Fruit fly (Drosophila melanogaster): Measurements from ENCODE around the gene aus.

Gene aus

DNA sequence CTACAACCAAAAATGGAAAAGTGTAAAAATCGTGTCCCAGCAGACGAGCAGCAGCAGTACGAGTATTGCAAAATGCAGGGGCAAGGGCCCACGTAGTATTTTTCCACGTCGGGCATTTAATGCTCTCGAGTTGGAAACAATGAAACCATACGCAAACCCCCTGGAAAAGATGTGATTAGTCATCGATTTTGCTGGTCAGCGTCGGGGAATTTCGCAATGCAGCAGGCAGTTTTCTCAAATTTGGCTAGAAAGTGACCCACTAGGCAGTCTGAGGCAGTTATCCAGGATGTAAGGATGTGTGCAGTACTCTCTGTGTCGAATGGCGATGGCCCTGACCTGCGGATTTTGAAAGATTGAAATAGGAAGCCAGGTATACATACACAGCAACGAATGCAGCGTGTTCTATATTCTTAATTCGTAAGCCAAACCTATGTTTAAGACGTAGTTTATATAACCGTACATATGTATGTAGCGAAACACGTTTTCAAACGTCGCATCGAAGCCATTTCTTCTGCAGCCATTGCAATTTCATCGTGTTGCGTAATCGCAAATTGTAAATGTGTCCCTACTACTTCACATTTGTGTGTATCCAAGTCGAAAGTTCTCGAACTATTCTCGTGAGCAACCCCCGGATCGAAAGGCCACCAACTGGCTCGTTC, 52.5 kb downstream of the aus start:
- TF ChIP-seq kay (GFP tag; ENCODE audit: borderline replicate concordance) (peak; percentile 93), CG11617 (GFP tag; optimal IDR thresholded peaks at IDR 0.05) (no peak), bab1 (GFP tag; optimal IDR thresholded peaks at IDR 0.05) (no peak), CG1620 (GFP tag; optimal IDR thresholded peaks at IDR 0.05) (peak; percentile 69), CG33017 (tag; optimal IDR thresholded peaks at IDR 0.05) (no peak), ovo (GFP tag; optimal IDR thresholded peaks at IDR 0.05) (peak; percentile 27), Crg-1 (GFP tag; optimal IDR thresholded peaks at IDR 0.05) (no peak), tj (GFP tag; optimal IDR thresholded peaks at IDR 0.05) (peak; percentile 22), Clk (GFP tag; optimal IDR thresholded peaks at IDR 0.05) (peak; percentile 61), Hr96 (GFP tag; optimal IDR thresholded peaks at IDR 0.05) (peak; percentile 62)

DNA sequence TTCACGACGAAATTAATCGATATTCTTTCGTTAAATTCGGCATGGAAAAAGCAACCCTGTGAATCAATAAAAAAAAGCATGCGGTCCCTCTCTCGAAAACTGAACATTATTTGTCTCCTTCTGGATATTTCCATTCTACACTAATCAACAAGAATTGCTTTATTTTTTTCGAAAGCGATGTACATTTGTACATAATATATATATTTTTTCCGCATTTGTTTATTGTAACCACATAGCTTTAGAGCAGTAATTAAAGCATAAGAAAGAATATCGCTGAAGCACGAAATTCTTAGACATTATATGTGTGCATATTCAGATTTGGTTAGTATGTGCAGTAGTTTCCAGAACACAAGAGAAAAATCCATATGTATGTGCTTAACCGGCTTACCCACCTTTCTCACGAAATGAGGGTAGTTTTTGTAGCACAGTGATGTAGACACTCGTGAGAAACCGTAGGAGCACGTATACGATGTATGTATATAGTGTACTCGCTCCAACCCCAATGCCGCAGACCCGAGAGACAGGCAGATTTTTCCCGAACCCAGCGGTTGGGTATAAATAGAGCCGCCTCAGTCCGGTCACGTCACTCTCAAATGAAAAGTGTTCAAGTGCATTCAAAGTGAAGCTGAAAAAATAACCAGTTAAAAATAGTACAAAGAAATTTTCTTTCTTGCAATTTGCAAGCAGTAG, 53.2 kb downstream of the aus start:
- TF ChIP-seq ovo (GFP tag; optimal IDR thresholded peaks at IDR 0.05) (peak; percentile 82), tj (GFP tag; optimal IDR thresholded peaks at IDR 0.05) (peak; percentile 37), cic (GFP tag; optimal IDR thresholded peaks at IDR 0.05) (peak; percentile 45), CG12768 (GFP tag; optimal IDR thresholded peaks at IDR 0.05) (peak; percentile 93), Crg-1 (GFP tag; optimal IDR thresholded peaks at IDR 0.05) (peak; percentile 70), Clk (GFP tag; optimal IDR thresholded peaks at IDR 0.05) (peak; percentile 63), CG1620 (GFP tag; optimal IDR thresholded peaks at IDR 0.05) (no peak), pad (GFP tag; optimal IDR thresholded peaks at IDR 0.05) (peak; percentile 84), cnc (optimal IDR thresholded peaks at IDR 0.05) (no peak), CG7045 (GFP tag; optimal IDR thresholded peaks at IDR 0.05) (peak; percentile 90), CG7101 (tag; optimal IDR thresholded peaks at IDR 0.05) (peak; percentile 82), Hr96 (GFP tag; optimal IDR thresholded peaks at IDR 0.05) (peak; percentile 10), CG33017 (tag; optimal IDR thresholded peaks at IDR 0.05) (peak; percentile 87), CG5204 (GFP tag; optimal IDR thresholded peaks at IDR 0.05) (peak; percentile 91), CG14711 (tag; optimal IDR thresholded peaks at IDR 0.05) (peak; percentile 87), kay (GFP tag; ENCODE audit: borderline replicate concordance) (peak; percentile 99), bab1 (GFP tag; optimal IDR thresholded peaks at IDR 0.05) (peak; percentile 57), toe (GFP tag; optimal IDR thresholded peaks at IDR 0.05) (peak; percentile 78), Mnt (GFP tag; optimal IDR thresholded peaks at IDR 0.05) (peak; percentile 52), CG11617 (GFP tag; optimal IDR thresholded peaks at IDR 0.05) (peak; percentile 92)

DNA sequence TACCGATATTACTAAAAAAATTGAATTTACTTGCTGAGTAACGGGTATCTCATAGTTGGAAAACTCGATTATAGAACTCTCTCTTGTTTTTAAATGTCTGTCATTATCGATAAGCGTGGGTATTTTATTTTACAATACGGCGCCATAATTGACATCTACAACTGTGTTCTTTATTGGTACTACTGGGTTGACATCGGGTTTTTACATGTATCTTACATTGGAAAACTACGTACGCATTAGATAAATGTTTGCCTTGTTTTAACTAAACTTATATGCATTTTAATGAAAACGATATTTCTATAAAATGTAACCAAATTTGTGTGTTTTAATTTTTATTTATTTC, 53.7 kb downstream of the aus start:
- peak; percentile 36 for TF ChIP-seq bab1 (GFP tag; optimal IDR thresholded peaks at IDR 0.05)
- TF ChIP-seq ovo (GFP tag; optimal IDR thresholded peaks at IDR 0.05): no peak
- TF ChIP-seq cnc (optimal IDR thresholded peaks at IDR 0.05): no peak

DNA sequence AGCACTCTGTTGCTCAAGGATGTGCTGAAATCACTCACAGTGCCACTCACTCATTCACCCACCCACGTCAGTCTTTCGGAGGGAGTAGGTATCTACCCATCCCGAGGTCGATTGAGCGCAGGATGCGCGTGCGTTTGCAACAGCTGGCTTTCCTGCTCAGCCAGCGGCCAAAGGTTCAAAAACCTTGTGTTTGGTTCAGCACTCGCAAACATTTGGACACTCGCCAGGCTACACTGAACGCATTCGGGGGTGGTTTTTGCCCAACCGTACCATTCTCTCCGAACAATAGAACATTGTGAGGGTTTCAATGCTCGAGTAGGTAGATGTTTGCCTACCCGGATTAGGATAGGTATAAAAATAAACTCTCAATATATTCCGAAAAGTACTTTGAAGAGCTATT, 54.4 kb downstream of the aus start:
- TF ChIP-seq Clk (GFP tag; optimal IDR thresholded peaks at IDR 0.05) (peak; percentile 2), Crg-1 (GFP tag; optimal IDR thresholded peaks at IDR 0.05) (no peak), toe (GFP tag; optimal IDR thresholded peaks at IDR 0.05) (peak; percentile 11), CG7045 (GFP tag; optimal IDR thresholded peaks at IDR 0.05) (peak; percentile 31), cnc (optimal IDR thresholded peaks at IDR 0.05) (no peak)

DNA sequence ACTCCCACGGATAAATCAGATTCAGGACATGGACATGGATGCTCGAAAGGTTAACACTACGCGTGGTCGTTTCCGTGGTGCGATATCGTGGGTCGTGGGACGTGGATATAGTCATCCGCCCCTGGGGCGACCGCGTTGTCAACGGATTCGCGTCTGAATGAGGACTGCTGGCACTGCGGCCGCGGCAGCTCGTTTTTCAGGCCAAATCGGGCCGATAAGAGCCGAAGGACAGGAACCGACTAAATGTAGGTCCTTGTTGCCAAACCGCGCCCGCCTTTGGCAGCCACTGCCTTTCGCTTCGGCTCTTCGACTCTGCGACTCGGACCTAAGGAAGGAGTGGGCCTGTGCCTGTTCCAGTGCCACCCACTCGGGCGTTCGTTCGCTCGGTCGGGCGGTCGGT, 55.6 kb downstream of the aus start, which contains the start of gene SIFaR:
Gene SIFaR (minus strand): TSS at position 166 of the 400 bp plus-strand sequence.
- TF ChIP-seq CG11617 (GFP tag; optimal IDR thresholded peaks at IDR 0.05): no peak
- TF ChIP-seq kay (GFP tag; ENCODE audit: borderline replicate concordance): no peak
- TF ChIP-seq toe (GFP tag; optimal IDR thresholded peaks at IDR 0.05): no peak
- TF ChIP-seq cnc (optimal IDR thresholded peaks at IDR 0.05): no peak
- TF ChIP-seq bab1 (GFP tag; optimal IDR thresholded peaks at IDR 0.05): no peak
- no peak for TF ChIP-seq ovo (GFP tag; optimal IDR thresholded peaks at IDR 0.05)
- no peak for TF ChIP-seq CG14711 (tag; optimal IDR thresholded peaks at IDR 0.05)
- no peak for TF ChIP-seq CG33017 (tag; optimal IDR thresholded peaks at IDR 0.05)
- no peak for TF ChIP-seq Mnt (GFP tag; optimal IDR thresholded peaks at IDR 0.05)
- no peak for TF ChIP-seq tj (GFP tag; optimal IDR thresholded peaks at IDR 0.05)
- TF ChIP-seq CG12768 (GFP tag; optimal IDR thresholded peaks at IDR 0.05): no peak
- no peak for TF ChIP-seq pad (GFP tag; optimal IDR thresholded peaks at IDR 0.05)
- no peak for TF ChIP-seq CG7045 (GFP tag; optimal IDR thresholded peaks at IDR 0.05)
- no peak for TF ChIP-seq Clk (GFP tag; optimal IDR thresholded peaks at IDR 0.05)
- TF ChIP-seq cic (GFP tag; optimal IDR thresholded peaks at IDR 0.05): no peak
- TF ChIP-seq CG7101 (tag; optimal IDR thresholded peaks at IDR 0.05): no peak
- TF ChIP-seq Crg-1 (GFP tag; optimal IDR thresholded peaks at IDR 0.05): no peak

DNA sequence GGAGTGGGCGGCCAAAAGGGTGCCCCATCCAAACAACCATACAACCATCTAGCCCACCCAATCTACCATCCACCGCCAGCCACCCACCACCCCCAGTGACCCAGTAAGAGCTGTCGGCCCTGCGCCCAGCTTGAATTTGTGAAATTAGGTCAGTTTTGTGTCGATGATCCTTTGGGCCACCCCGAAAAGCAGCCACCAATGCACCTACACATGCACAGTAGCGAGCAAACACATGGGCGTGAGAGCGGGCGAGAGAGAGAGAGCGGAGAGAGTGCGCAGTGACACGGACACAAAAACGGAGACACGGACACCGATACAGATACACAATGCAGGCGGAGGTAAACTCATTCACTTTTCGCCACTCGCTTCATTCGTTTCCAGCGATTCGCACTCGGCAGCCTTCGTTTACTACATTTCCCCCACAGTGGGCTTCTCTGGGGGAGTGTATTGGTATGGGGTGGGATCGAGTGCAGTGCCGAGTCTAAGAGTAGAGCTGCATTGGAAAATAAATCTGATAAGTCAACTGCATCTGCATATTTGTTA, 60.3 kb downstream of the aus start:
- TF ChIP-seq toe (GFP tag; optimal IDR thresholded peaks at IDR 0.05): no peak
- TF ChIP-seq cic (GFP tag; optimal IDR thresholded peaks at IDR 0.05): no peak
- no peak for TF ChIP-seq Hr96 (GFP tag; optimal IDR thresholded peaks at IDR 0.05)
- TF ChIP-seq kay (GFP tag; ENCODE audit: borderline replicate concordance): no peak
- no peak for TF ChIP-seq bab1 (GFP tag; optimal IDR thresholded peaks at IDR 0.05)
- no peak for TF ChIP-seq Crg-1 (GFP tag; optimal IDR thresholded peaks at IDR 0.05)
- no peak for TF ChIP-seq ovo (GFP tag; optimal IDR thresholded peaks at IDR 0.05)
- TF ChIP-seq CG12768 (GFP tag; optimal IDR thresholded peaks at IDR 0.05): no peak
- no peak for TF ChIP-seq Mnt (GFP tag; optimal IDR thresholded peaks at IDR 0.05)
- no peak for TF ChIP-seq CG7045 (GFP tag; optimal IDR thresholded peaks at IDR 0.05)
- no peak for TF ChIP-seq CG7101 (tag; optimal IDR thresholded peaks at IDR 0.05)
- no peak for TF ChIP-seq tj (GFP tag; optimal IDR thresholded peaks at IDR 0.05)
- no peak for TF ChIP-seq CG1620 (GFP tag; optimal IDR thresholded peaks at IDR 0.05)
- TF ChIP-seq CG5204 (GFP tag; optimal IDR thresholded peaks at IDR 0.05): no peak

All from whole organism, adult.